Worm (Caenorhabditis elegans) whole organism, early embryonic: ENCODE data around the gene gcy-32.

Experiments
- ama-1 ChIP-seq: fragments of 150-350 bp; optimal IDR thresholded peaks from 2 replicates; lab custom pipeline; 2014
- ceh-36 ChIP-seq: sonication (generic microtip); optimal IDR thresholded peaks from 2 replicates; lab custom pipeline; 2016; ENCODE audit warnings: missing genetic modification characterization, inconsistent platforms, missing compliant biosample characterization
- hmg-4 ChIP-seq: fragments of 200-800 bp; sonication (Bioruptor generic); optimal IDR thresholded peaks from 2 replicates; lab custom pipeline; 2018; ENCODE audit warnings: mild to moderate bottlenecking, missing genetic modification characterization, missing compliant biosample characterization

- TF ChIP-seq ama-1 (lab: Kevin White, UChicago) (no peak), ceh-36 (no peak), hmg-4 (GFP tag; lab: Kevin White, UChicago) (no peak)
Observed at ce11 chrV:13942082-13942481, 26.8 kb upstream of the gcy-32 start, which contains the start of gene dpr-1.
